Worm (Caenorhabditis elegans) whole organism, late embryonic: ENCODE data around the gene crls-1.

ENCODE experiments used
- F13H6.1 ChIP-seq: sonication (generic microtip); optimal IDR thresholded peaks from 2 replicates; lab custom pipeline; 2016; ENCODE audit warnings: missing genetic modification characterization, missing compliant biosample characterization
- K09A11.1 ChIP-seq: sonication (generic microtip); optimal IDR thresholded peaks from 2 replicates; lab custom pipeline; 2017; ENCODE audit warnings: antibody characterized with exemption, mild to moderate bottlenecking, missing genetic modification characterization, missing compliant biosample characterization; ENCODE audit not compliant: insufficient read depth
- Y22D7AL.16 ChIP-seq: sonication (generic microtip); optimal IDR thresholded peaks from 2 replicates; lab custom pipeline; 2016; ENCODE audit warnings: missing genetic modification characterization, missing compliant biosample characterization
- ama-1 ChIP-seq: fragments of 150-350 bp; optimal IDR thresholded peaks from 2 replicates; lab custom pipeline; 2014
- ceh-14 ChIP-seq: sonication (generic microtip); optimal IDR thresholded peaks from 2 replicates; lab custom pipeline; 2016; ENCODE audit warnings: missing genotype, missing genetic modification characterization, missing compliant biosample characterization
- dve-1 ChIP-seq: sonication (generic microtip); optimal IDR thresholded peaks from 2 replicates; lab custom pipeline; 2017; ENCODE audit warnings: antibody characterized with exemption, mild to moderate bottlenecking, missing genetic modification characterization, missing compliant biosample characterization
- elt-4 ChIP-seq: sonication (generic microtip); optimal IDR thresholded peaks from 2 replicates; lab custom pipeline; 2016; ENCODE audit warnings: missing genetic modification characterization, missing compliant biosample characterization
- hlh-15 ChIP-seq: sonication (generic microtip); optimal IDR thresholded peaks from 2 replicates; lab custom pipeline; 2016; ENCODE audit warnings: missing genetic modification characterization, missing compliant biosample characterization
- hlh-30 ChIP-seq: sonication (generic microtip); optimal IDR thresholded peaks from 2 replicates; lab custom pipeline; 2017; ENCODE audit warnings: antibody characterized with exemption, missing genetic modification characterization, missing compliant biosample characterization; ENCODE audit not compliant: insufficient read depth
- pag-3 ChIP-seq: sonication (generic microtip); optimal IDR thresholded peaks from 2 replicates; lab custom pipeline; 2016; ENCODE audit warnings: missing compliant biosample characterization, missing genetic modification characterization, borderline replicate concordance
- pha-4 ChIP-seq: fragments of 150-350 bp; optimal IDR thresholded peaks from 2 replicates; lab custom pipeline; 2018; ENCODE audit warnings: missing biosample characterization, missing genetic modification reagents, missing genetic modification characterization
- zip-5 ChIP-seq: sonication (generic microtip); optimal IDR thresholded peaks from 2 replicates; lab custom pipeline; 2016; ENCODE audit warnings: missing genetic modification characterization, missing compliant biosample characterization

DNA sequence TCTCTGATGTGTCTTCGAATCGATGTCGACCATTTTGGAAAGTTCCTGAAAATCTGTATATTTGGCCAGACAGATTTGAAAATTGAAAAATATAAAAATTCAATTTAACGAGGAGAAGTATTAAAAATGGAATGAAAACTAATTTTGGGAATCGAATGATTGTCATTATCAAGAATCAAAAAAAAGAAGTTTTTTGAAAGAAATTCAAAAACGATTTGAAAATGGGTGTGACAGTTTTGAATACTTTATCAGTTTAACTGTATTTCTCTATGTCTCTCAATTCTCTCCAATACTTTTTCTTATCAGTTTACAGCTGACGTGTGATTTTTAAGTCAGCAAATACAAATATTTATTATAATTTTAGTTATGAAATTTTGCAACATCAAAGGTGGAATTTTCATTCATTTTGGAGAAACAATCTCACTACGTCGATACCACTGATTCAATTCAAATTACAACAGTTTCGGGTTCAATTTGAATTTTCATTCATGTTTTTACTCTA is 33.8 kb upstream of the crls-1 start, which contains the start of gene fbxa-59:
- TF ChIP-seq dve-1 (no peak), ama-1 (lab: Kevin White, UChicago) (no peak), elt-4 (no peak), Y22D7AL.16 (no peak), hlh-15 (tag; lab: Kevin White, UChicago) (no peak), F13H6.1 (tag; lab: Kevin White, UChicago) (no peak), hlh-30 (tag; lab: Kevin White, UChicago) (no peak), pag-3 (no peak), zip-5 (tag; lab: Kevin White, UChicago) (no peak), ceh-14 (tag; lab: Kevin White, UChicago) (no peak), pha-4 (no peak), K09A11.1 (no peak)
